Worm (Caenorhabditis elegans) whole organism, mixed stage, embryonic: ENCODE results near the gene txt-6.

ENCODE experiments used
- ceh-43 ChIP-seq: fragments of 200-800 bp; sonication (Bioruptor generic); optimal IDR thresholded peaks from 2 replicates; lab custom pipeline; 2018; ENCODE audit warnings: mild to moderate bottlenecking, missing genetic modification characterization, moderate library complexity, missing compliant biosample characterization
- nhr-237 ChIP-seq: fragments of 150-350 bp; optimal IDR thresholded peaks from 2 replicates; lab custom pipeline; 2014; ENCODE audit warnings: missing biosample characterization, missing genetic modification characterization
- nhr-28 ChIP-seq: fragments of 150-350 bp; optimal IDR thresholded peaks from 2 replicates; lab custom pipeline; 2014; ENCODE audit warnings: missing biosample characterization, missing genetic modification characterization
- pha-4 ChIP-seq: fragments of 150-350 bp; optimal IDR thresholded peaks from 2 replicates; lab custom pipeline; 2018; ENCODE audit warnings: missing biosample characterization, missing genetic modification reagents, missing genetic modification characterization
- unc-39 ChIP-seq: fragments of 150-350 bp; optimal IDR thresholded peaks from 2 replicates; lab custom pipeline; 2014; ENCODE audit warnings: missing biosample characterization, missing genetic modification characterization

- TF ChIP-seq pha-4 (tag; lab: Kevin White, UChicago): no peak
- TF ChIP-seq nhr-237 (tag; lab: Kevin White, UChicago): no peak
- no peak for TF ChIP-seq ceh-43 (GFP tag; lab: Kevin White, UChicago)
- TF ChIP-seq nhr-28 (tag; lab: Kevin White, UChicago): no peak
- no peak for TF ChIP-seq unc-39 (tag; lab: Kevin White, UChicago)
These were observed 34.7 kb downstream of the txt-6 start for ce11 chrV:4571997-4572396.
